Worm (Caenorhabditis elegans): Measurements from ENCODE around the gene fip-1.

The fip-1 gene

ce11 chrIII:8683679-8684263 is 44.2 kb downstream of the fip-1 start, which contains the start of gene fli-1 (continued):
- TF ChIP-seq lag-1 (GFP tag; IDR thresholded peaks at IDR 0.05), result no peak
- TF ChIP-seq tbp1 (GFP tag; optimal IDR thresholded peaks at IDR 0.05), result peak; percentile 35
- peak; percentile 76 for TF ChIP-seq ceh-91 (GFP tag; IDR thresholded peaks at IDR 0.05)
- TF ChIP-seq ztf-28 (GFP tag; IDR thresholded peaks at IDR 0.05), result peak; percentile 91
- no peak for TF ChIP-seq bed-1 (GFP tag; IDR thresholded peaks at IDR 0.05)
- peak; percentile 88 for TF ChIP-seq xnd-1 (tag; optimal IDR thresholded peaks at IDR 0.05)
- no peak for TF ChIP-seq F39B2.1 (GFP tag; IDR thresholded peaks at IDR 0.05)
- TF ChIP-seq D2030.7 (GFP tag; IDR thresholded peaks at IDR 0.05), result peak; percentile 73
- no peak for TF ChIP-seq T07F8.4 (tag; optimal IDR thresholded peaks at IDR 0.05)
- peak; percentile 70 for TF ChIP-seq ZK185.1 (tag; optimal IDR thresholded peaks at IDR 0.05; ENCODE audit: poor library complexity, severe bottlenecking)
- TF ChIP-seq dox-1 (GFP tag; IDR thresholded peaks at IDR 0.05), result peak; percentile 79
- no peak for TF ChIP-seq let-607 (tag; optimal IDR thresholded peaks at IDR 0.05)
- TF ChIP-seq F33H1.4 (GFP tag; IDR thresholded peaks at IDR 0.05), result peak; percentile 75
- TF ChIP-seq nfya-2 (GFP tag; IDR thresholded peaks at IDR 0.05), result no peak
- TF ChIP-seq lir-1 (GFP tag; conservative IDR thresholded peaks at IDR 0.05), result peak; percentile 64; the same call in 1 of the 2 replicates

- peak; percentile 35; the same call in 1 of the 2 replicates for TF ChIP-seq hmg-1.2 (GFP tag; IDR thresholded peaks at IDR 0.05)
- TF ChIP-seq T26A5.8 (tag; optimal IDR thresholded peaks at IDR 0.05), result no peak
These were observed 44.9 kb downstream of the fip-1 start, which contains the start of gene anmt-1 for ce11 chrIII:8684421-8684820. anmt-1 (plus strand) TSS chrIII:8684808.

- peak; percentile 40; the same call in 1 of the 2 replicates for TF ChIP-seq K11D2.4 (GFP tag; IDR thresholded peaks at IDR 0.05)
- TF ChIP-seq ztf-25 (GFP tag; IDR thresholded peaks at IDR 0.05), result no peak
- peak; percentile 17 for TF ChIP-seq ztf-3 (GFP tag; optimal IDR thresholded peaks at IDR 0.05)
- TF ChIP-seq egl-18 (GFP tag; IDR thresholded peaks at IDR 0.05), result no peak
- TF ChIP-seq bed-1 (GFP tag; IDR thresholded peaks at IDR 0.05), result no peak
- TF ChIP-seq Y56A3A.18 (GFP tag; IDR thresholded peaks at IDR 0.05), result peak; percentile 79
- 0 out of 2 replicates have a peak, but pooled peaks have one; percentile 7 for TF ChIP-seq cebp-2 (GFP tag; IDR thresholded peaks at IDR 0.05)
- TF ChIP-seq F33H1.4 (GFP tag; IDR thresholded peaks at IDR 0.05), result no peak; the same call in 1 of the 2 replicates
- no peak for TF ChIP-seq aptf-3 (GFP tag; IDR thresholded peaks at IDR 0.05)
- TF ChIP-seq ekl-4 (GFP tag; IDR thresholded peaks at IDR 0.05), result peak; percentile 76; the same call in 1 of the 2 replicates
- TF ChIP-seq dpff-1 (tag; optimal IDR thresholded peaks at IDR 0.05), result peak; percentile 64
- no peak for TF ChIP-seq ztf-6 (GFP tag; IDR thresholded peaks at IDR 0.05)
- no peak for TF ChIP-seq F22D6.2 (tag; optimal IDR thresholded peaks at IDR 0.05)
- TF ChIP-seq nhr-120 (GFP tag; IDR thresholded peaks at IDR 0.05), result 0 out of 2 replicates have a peak, but pooled peaks have one; percentile 16
- peak; percentile 63 for TF ChIP-seq madf-6 (GFP tag; IDR thresholded peaks at IDR 0.05)
- peak; percentile 55 for TF ChIP-seq ztf-26 (tag; optimal IDR thresholded peaks at IDR 0.05)
- peak; percentile 66 for TF ChIP-seq chd-7 (tag; optimal IDR thresholded peaks at IDR 0.05)
- TF ChIP-seq mxl-1 (tag; optimal IDR thresholded peaks at IDR 0.05), result no peak
- no peak for TF ChIP-seq F55B11.4 (tag; optimal IDR thresholded peaks at IDR 0.05; ENCODE audit: borderline replicate concordance, insufficient read depth)
- peak; percentile 34 for TF ChIP-seq athp-1 (tag; optimal IDR thresholded peaks at IDR 0.05)
- no peak for TF ChIP-seq B0261.1 (tag; optimal IDR thresholded peaks at IDR 0.05)
- TF ChIP-seq dox-1 (GFP tag; IDR thresholded peaks at IDR 0.05), result no peak
- TF ChIP-seq ZK185.1 (tag; optimal IDR thresholded peaks at IDR 0.05; ENCODE audit: poor library complexity, severe bottlenecking), result peak; percentile 28
- TF ChIP-seq ztf-28 (GFP tag; IDR thresholded peaks at IDR 0.05), result no peak
- TF ChIP-seq B0336.3 (GFP tag; IDR thresholded peaks at IDR 0.05), result peak; percentile 77
- 0 out of 2 replicates have a peak, but pooled peaks have one; percentile 65 for TF ChIP-seq F37B4.10 (GFP tag; IDR thresholded peaks at IDR 0.05)
- TF ChIP-seq ceh-100 (GFP tag; IDR thresholded peaks at IDR 0.05), result 0 out of 2 replicates have a peak, but pooled peaks have one; percentile 23
- TF ChIP-seq atf-7 (tag; optimal IDR thresholded peaks at IDR 0.05), result peak; percentile 70
- TF ChIP-seq Y53G8AR.9 (GFP tag; conservative IDR thresholded peaks at IDR 0.05), result peak; percentile 66; the same call in 1 of the 2 replicates
- no peak for TF ChIP-seq ets-4 (GFP tag; optimal IDR thresholded peaks at IDR 0.05)
- TF ChIP-seq repo-1 (tag; optimal IDR thresholded peaks at IDR 0.05), result peak; percentile 71
These were observed 46.2 kb downstream of the fip-1 start for ce11 chrIII:8685590-8686240.

Data from whole organism, young adult.